Worm (Caenorhabditis elegans): ENCODE measurements around the gene C17H11.2.
"Not testable (repeated sequence)": the region's sequence is repeated elsewhere in the genome, so short reads cannot be mapped to it uniquely, and the experiment has no call there.

The C17H11.2 gene

DNA sequence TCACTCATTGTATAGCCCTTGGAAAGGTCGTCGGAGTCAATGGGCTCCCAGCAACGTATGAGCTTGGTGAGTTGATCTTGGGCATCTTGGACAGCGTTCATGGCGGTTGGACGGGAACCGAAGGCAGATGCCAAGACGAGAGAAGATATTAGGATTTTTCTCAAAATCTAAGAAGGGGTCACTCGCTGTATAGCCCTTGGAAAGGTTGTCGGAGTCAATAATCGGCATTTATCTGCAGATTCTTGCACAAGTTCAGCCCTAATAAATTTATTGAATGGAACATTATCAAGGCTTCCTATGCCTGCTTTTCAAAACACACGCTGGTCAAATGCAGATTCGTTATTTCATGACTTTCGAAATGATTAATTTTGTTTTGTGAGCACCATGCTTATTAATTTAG is 32.0 kb upstream of the C17H11.2 start, which contains the start of gene C02B8.7:
C02B8.7 (minus strand) TSS at position 101 of the 400 bp plus-strand sequence.
- TF ChIP-seq pqm-1 (tag; optimal IDR thresholded peaks at IDR 0.05): no peak
- no peak for TF ChIP-seq sox-2 (GFP tag; IDR thresholded peaks at IDR 0.05)
- TF ChIP-seq C08G9.2 (tag; optimal IDR thresholded peaks at IDR 0.05): no peak
- TF ChIP-seq lim-6 (tag; optimal IDR thresholded peaks at IDR 0.05): no peak

DNA sequence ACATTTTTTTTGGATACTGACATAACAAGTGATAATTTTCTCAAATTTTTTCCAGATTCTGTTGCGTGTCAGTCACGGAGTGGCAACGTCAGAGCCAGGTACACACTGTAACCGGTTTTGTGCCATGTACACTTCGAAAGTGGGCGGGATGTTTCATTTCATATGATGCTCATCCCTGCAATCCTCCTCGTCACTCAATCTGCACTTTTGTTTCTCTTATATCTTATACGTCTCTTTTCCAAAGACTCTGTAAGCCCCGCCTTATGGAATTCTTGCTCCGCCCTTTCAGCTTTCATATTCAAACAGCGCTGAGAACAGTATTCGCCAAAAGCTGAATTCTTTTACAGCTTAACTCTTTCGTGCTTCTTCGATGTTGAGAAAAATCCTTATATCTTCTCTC is 30.6 kb upstream of the C17H11.2 start, which contains the start of gene C02B8.3:
C02B8.3 (plus strand) TSS at position 301 of the 400 bp plus-strand sequence.
- TF ChIP-seq ceh-34 (tag; optimal IDR thresholded peaks at IDR 0.05) (no peak), ets-4 (tag; optimal IDR thresholded peaks at IDR 0.05) (no peak), ttx-3 (tag; optimal IDR thresholded peaks at IDR 0.05) (no peak), pat-9 (tag; optimal IDR thresholded peaks at IDR 0.05) (no peak), tbx-7 (tag; optimal IDR thresholded peaks at IDR 0.05) (no peak), fax-1 (tag; optimal IDR thresholded peaks at IDR 0.05) (no peak), elt-2 (tag; optimal IDR thresholded peaks at IDR 0.05) (no peak), unc-55 (GFP tag; optimal IDR thresholded peaks at IDR 0.05) (no peak), mec-3 (tag; optimal IDR thresholded peaks at IDR 0.05; ENCODE audit: borderline replicate concordance) (no peak), hlh-8 (tag; optimal IDR thresholded peaks at IDR 0.05) (no peak), C38D4.7 (GFP tag; optimal IDR thresholded peaks at IDR 0.05) (no peak), ama-1 (optimal IDR thresholded peaks at IDR 0.05) (no peak), Y22D7AL.16 (tag; optimal IDR thresholded peaks at IDR 0.05) (no peak), ceh-31 (tag; optimal IDR thresholded peaks at IDR 0.05) (no peak), pqm-1 (tag; optimal IDR thresholded peaks at IDR 0.05) (no peak), che-1 (tag; optimal IDR thresholded peaks at IDR 0.05) (no peak)

DNA sequence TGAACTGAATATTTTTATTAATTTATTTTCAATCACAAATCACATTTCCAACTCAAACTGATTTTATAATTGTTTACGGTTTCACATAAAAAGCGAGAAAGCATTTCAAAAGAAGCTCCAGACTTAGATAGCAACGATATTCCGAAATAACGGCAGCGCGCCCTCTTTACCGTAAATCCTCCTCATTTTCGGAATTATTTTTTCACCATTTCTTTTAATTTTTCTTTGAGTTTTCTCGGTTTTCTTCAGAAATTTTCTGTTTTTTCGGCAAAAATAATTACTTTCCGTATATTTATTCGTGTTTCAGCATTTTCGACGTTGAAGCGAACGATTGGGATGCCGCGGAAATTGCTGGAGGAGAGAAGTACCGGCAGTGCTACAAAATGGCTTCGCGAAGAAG is 22.3 kb upstream of the C17H11.2 start, which contains the start of gene C02B8.1:
C02B8.1 (plus strand) TSS at position 301 of the 400 bp plus-strand sequence.
- no peak for TF ChIP-seq ceh-2 (tag; optimal IDR thresholded peaks at IDR 0.05)
- no peak for TF ChIP-seq pros-1 (tag; optimal IDR thresholded peaks at IDR 0.05)
- TF ChIP-seq ahr-1 (tag; optimal IDR thresholded peaks at IDR 0.05): no peak
- TF ChIP-seq rnt-1 (tag; optimal IDR thresholded peaks at IDR 0.05): no peak

DNA sequence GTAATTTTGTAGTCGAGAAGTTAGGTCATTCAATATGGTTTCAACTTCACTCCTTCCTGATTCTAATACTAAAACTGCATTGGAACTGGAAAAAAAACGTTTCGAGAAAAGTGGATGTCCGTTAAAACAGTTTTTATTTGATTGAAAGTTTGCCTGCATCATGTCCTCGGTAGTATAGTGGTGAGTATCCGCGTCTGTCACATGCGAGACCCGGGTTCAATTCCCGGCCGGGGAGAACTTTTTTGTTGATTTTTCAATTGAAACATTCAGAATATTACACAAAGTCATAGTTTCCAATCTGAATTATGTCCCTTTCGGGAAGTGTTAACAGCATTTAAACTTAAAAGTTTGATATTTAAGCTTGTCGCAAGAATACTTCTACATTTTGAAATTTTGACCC is 20.7 kb upstream of the C17H11.2 start:
- no peak for TF ChIP-seq sox-2 (GFP tag; IDR thresholded peaks at IDR 0.05)
- no peak for TF ChIP-seq sdc-2 (tag; optimal IDR thresholded peaks at IDR 0.05)
- TF ChIP-seq zip-5 (tag; optimal IDR thresholded peaks at IDR 0.05): no peak
- no peak for TF ChIP-seq K02D7.2 (tag; optimal IDR thresholded peaks at IDR 0.05)

DNA sequence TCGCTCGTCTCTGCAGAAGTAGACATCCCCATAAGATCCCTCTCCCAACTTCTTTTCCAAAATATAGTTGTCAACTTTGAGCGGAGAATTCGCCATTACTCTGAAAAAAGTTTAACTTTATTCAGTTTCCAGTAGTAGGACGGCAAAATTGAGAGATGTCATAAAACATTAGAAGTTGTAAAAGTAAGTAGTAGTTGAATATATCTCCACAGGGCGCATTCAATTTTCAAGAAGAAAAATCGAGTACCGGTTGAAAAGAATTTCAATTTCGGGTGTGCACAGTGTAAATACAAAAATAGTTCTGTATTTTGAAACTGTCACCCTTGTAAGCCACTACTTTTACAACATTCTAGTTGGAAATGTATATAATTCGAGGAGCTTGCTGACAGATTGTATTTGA is 19.1 kb upstream of the C17H11.2 start, which contains the start of gene F22F1.2:
F22F1.2 (minus strand) TSS at position 101 of the 400 bp plus-strand sequence.
- TF ChIP-seq npax-4 (tag; optimal IDR thresholded peaks at IDR 0.05): no peak

DNA sequence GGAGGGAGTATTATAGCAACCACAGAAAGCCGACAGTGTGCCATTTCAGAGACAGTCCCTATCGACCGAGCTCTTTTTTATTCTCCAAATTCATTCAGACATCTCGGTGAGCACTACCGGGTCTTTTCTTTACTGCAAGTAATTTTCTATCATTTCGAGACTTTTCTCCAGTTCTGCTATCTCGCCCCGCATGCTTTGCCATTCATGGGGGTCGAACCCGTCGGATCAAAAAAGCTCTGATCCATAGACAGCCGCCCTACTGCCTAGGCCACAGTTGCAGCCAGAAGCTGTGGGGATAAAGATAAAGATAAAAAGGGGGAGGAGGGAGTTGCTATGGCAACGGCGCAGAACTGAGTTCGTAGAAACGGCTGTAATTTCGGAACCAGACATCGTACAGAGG is 18.3 kb upstream of the C17H11.2 start:
- TF ChIP-seq ceh-31 (tag; optimal IDR thresholded peaks at IDR 0.05) (no peak), lim-6 (tag; optimal IDR thresholded peaks at IDR 0.05) (no peak), ceh-45 (GFP tag; IDR thresholded peaks at IDR 0.05) (no peak), pax-1 (tag; optimal IDR thresholded peaks at IDR 0.05) (no peak), unc-55 (GFP tag; optimal IDR thresholded peaks at IDR 0.05) (no peak), ahr-1 (tag; optimal IDR thresholded peaks at IDR 0.05) (no peak)

DNA sequence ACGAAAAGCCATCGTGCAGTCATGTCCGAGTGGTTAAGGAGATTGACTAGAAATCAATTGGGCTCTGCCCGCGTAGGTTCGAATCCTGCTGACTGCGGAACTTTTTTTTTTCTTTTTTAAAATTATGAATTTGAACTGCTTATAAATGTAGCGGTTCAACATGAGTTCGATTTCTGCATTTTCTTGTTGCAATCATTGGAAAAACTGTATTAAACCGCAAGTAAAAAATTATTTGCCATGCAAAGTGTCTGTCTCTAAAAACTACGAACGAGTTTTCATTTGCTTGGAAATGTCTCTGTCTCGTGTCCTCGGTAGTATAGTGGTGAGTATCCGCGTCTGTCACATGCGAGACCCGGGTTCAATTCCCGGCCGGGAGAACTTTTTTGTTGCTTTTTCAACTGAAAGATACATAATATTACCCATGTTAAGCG is 14.3 kb upstream of the C17H11.2 start:
- TF ChIP-seq unc-86 (tag; optimal IDR thresholded peaks at IDR 0.05): peak; percentile 8
- TF ChIP-seq dve-1 (tag; optimal IDR thresholded peaks at IDR 0.05): peak; percentile 13
- TF ChIP-seq ceh-18 (tag; optimal IDR thresholded peaks at IDR 0.05): peak; percentile 7
- TF ChIP-seq K09A11.1 (tag; optimal IDR thresholded peaks at IDR 0.05; ENCODE audit: insufficient read depth): peak; percentile 2
- 0 out of 2 replicates have a peak, but pooled peaks have one; percentile 29 for TF ChIP-seq ceh-45 (GFP tag; IDR thresholded peaks at IDR 0.05)
- peak; percentile 79 for TF ChIP-seq hlh-30 (tag; optimal IDR thresholded peaks at IDR 0.05; ENCODE audit: insufficient read depth)
- peak; percentile 54 for TF ChIP-seq unc-3 (GFP tag; conservative IDR thresholded peaks at IDR 0.05)
- not testable (repeated sequence) for TF ChIP-seq unc-3 (tag; optimal IDR thresholded peaks at IDR 0.05)
- peak; percentile 20 for TF ChIP-seq nfya-1 (tag; optimal IDR thresholded peaks at IDR 0.05)
